Fruit fly (Drosophila melanogaster) whole organism, embryonic: Measurements from ENCODE around the gene CG5225.

ENCODE experiments used
- ATbp ChIP-seq: fragments of 200-800 bp; sonication (Bioruptor generic); optimal IDR thresholded peaks from 2 replicates; lab custom pipeline; 2017; ENCODE audit warnings: missing biosample characterization, mild to moderate bottlenecking, missing genetic modification characterization, missing genetic modification reagents
- Adf1 ChIP-seq: fragments of 200-800 bp; sonication (Bioruptor generic); IDR thresholded peaks from 2 replicates; pipeline ENCODE4 v1.3.6; 2022; ENCODE audit warnings: missing biosample characterization, missing genetic modification characterization
- Aef1 ChIP-seq: fragments of 200-800 bp; sonication (Bioruptor generic); IDR thresholded peaks from 3 replicates; pipeline ENCODE4 v1.3.6; 2022; ENCODE audit warnings: missing biosample characterization, missing genetic modification characterization
- Bdp1 ChIP-seq: fragments of 200-800 bp; sonication (Bioruptor generic); optimal IDR thresholded peaks from 3 replicates; lab custom pipeline; 2016; ENCODE audit warnings: missing biosample characterization, missing genetic modification characterization
- CG10321 ChIP-seq: fragments of 200-800 bp; sonication (Bioruptor generic); IDR thresholded peaks from 2 replicates; pipeline ENCODE4 v1.3.6; 2022; ENCODE audit warnings: missing biosample characterization, missing genetic modification characterization
- CG10543 ChIP-seq: fragments of 200-800 bp; sonication (Bioruptor generic); optimal IDR thresholded peaks from 3 replicates; lab custom pipeline; 2017; ENCODE audit warnings: missing biosample characterization, mild to moderate bottlenecking, missing genetic modification characterization, moderate library complexity
- CG11695 ChIP-seq: fragments of 200-800 bp; sonication (Bioruptor generic); IDR thresholded peaks from 3 replicates; pipeline ENCODE4 v1.3.6; 2022; ENCODE audit warnings: missing biosample characterization, missing genetic modification characterization
- CG12769 ChIP-seq: fragments of 200-800 bp; sonication (Bioruptor generic); optimal IDR thresholded peaks from 2 replicates; lab custom pipeline; 2019; ENCODE audit warnings: missing biosample characterization, mild to moderate bottlenecking, missing genetic modification characterization, moderate library complexity
- CG13894 ChIP-seq: fragments of 200-800 bp; sonication (Bioruptor generic); optimal IDR thresholded peaks from 3 replicates; lab custom pipeline; 2018; ENCODE audit warnings: missing biosample characterization, mild to moderate bottlenecking, missing genetic modification characterization, moderate library complexity
- CG14441 ChIP-seq: fragments of 200-800 bp; sonication (Bioruptor generic); IDR thresholded peaks from 2 replicates; pipeline ENCODE4 v1.3.6; 2022; ENCODE audit warnings: missing biosample characterization, missing genetic modification characterization
- CG14667 ChIP-seq: fragments of 200-800 bp; sonication (Bioruptor generic); IDR thresholded peaks from 2 replicates; pipeline ENCODE4 v1.3.6; 2022; ENCODE audit warnings: missing biosample characterization, missing genetic modification characterization
- CG18011 ChIP-seq: fragments of 200-800 bp; sonication (Bioruptor generic); optimal IDR thresholded peaks from 2 replicates; lab custom pipeline; 2017; ENCODE audit warnings: missing biosample characterization, missing genetic modification characterization, mild to moderate bottlenecking, moderate library complexity, missing genotype
- CG18476 ChIP-seq: fragments of 200-800 bp; sonication (Bioruptor generic); optimal IDR thresholded peaks from 2 replicates; lab custom pipeline; 2016; ENCODE audit warnings: missing biosample characterization, mild to moderate bottlenecking, missing genetic modification characterization
- CG18599 ChIP-seq: fragments of 200-800 bp; sonication (Bioruptor generic); optimal IDR thresholded peaks from 3 replicates; lab custom pipeline; 2017; ENCODE audit warnings: missing biosample characterization, missing genetic modification characterization, mild to moderate bottlenecking, moderate library complexity, missing genetic modification reagents
- CG2199 ChIP-seq: fragments of 200-800 bp; sonication (Bioruptor generic); IDR thresholded peaks from 3 replicates; pipeline ENCODE4 v1.3.6; 2022; ENCODE audit warnings: missing biosample characterization, missing genetic modification characterization
- CG32532 ChIP-seq: fragments of 200-800 bp; sonication (Bioruptor generic); IDR thresholded peaks from 2 replicates; pipeline ENCODE4 v1.3.6; 2022; ENCODE audit warnings: missing biosample characterization, missing genetic modification characterization
- CG3407 ChIP-seq: fragments of 200-800 bp; sonication (Bioruptor generic); optimal IDR thresholded peaks from 2 replicates; lab custom pipeline; 2018; ENCODE audit warnings: missing biosample characterization, mild to moderate bottlenecking, missing genetic modification characterization
- CG34224 ChIP-seq: fragments of 200-800 bp; sonication (Bioruptor generic); IDR thresholded peaks from 3 replicates; pipeline ENCODE4 v1.3.6; 2022; ENCODE audit warnings: missing biosample characterization, missing genetic modification characterization; ENCODE audit not compliant: partially characterized antibody
- CG5245 ChIP-seq: fragments of 200-800 bp; sonication (Bioruptor generic); optimal IDR thresholded peaks from 3 replicates; lab custom pipeline; 2016; ENCODE audit warnings: missing biosample characterization, missing genetic modification characterization
- CG5953 ChIP-seq: fragments of 200-800 bp; sonication (Bioruptor generic); IDR thresholded peaks from 2 replicates; pipeline ENCODE4 v1.3.6; 2022; ENCODE audit warnings: missing biosample characterization, missing genetic modification characterization
- CoRest ChIP-seq: fragments of 200-800 bp; sonication (Bioruptor generic); optimal IDR thresholded peaks from 3 replicates; lab custom pipeline; 2018; ENCODE audit warnings: missing biosample characterization, mild to moderate bottlenecking, missing genetic modification characterization, moderate library complexity
- CrebB ChIP-seq: fragments of 200-800 bp; sonication (Bioruptor generic); optimal IDR thresholded peaks from 3 replicates; lab custom pipeline; 2018; ENCODE audit warnings: missing biosample characterization, mild to moderate bottlenecking, missing genetic modification characterization
- Dbx ChIP-seq: fragments of 200-800 bp; sonication (Bioruptor generic); IDR thresholded peaks from 3 replicates; pipeline ENCODE4 v1.3.6; 2022; ENCODE audit warnings: missing biosample characterization, missing genetic modification characterization
- Deaf1 ChIP-seq: fragments of 200-800 bp; optimal IDR thresholded peaks from 3 replicates; lab custom pipeline; 2019; ENCODE audit warnings: missing biosample characterization, mild to moderate bottlenecking, missing genetic modification characterization, moderate library complexity
- Dip2 ChIP-seq: fragments of 200-800 bp; sonication (Bioruptor generic); IDR thresholded peaks from 2 replicates; pipeline ENCODE4 v1.3.6; 2022; ENCODE audit warnings: missing biosample characterization, missing genetic modification characterization
- Doc2 ChIP-seq: fragments of 200-800 bp; sonication (Bioruptor generic); IDR thresholded peaks from 2 replicates; pipeline ENCODE4 v1.3.6; 2022; ENCODE audit warnings: missing biosample characterization, missing genetic modification characterization
- E2f1 ChIP-seq: fragments of 200-800 bp; sonication (Bioruptor generic); IDR thresholded peaks from 2 replicates; pipeline ENCODE4 v1.3.6; 2022; ENCODE audit warnings: missing biosample characterization, missing genetic modification characterization
- HLH54F ChIP-seq: fragments of 200-800 bp; sonication (Bioruptor generic); optimal IDR thresholded peaks from 3 replicates; lab custom pipeline; 2016; ENCODE audit warnings: missing biosample characterization, missing genetic modification characterization
- HmgZ ChIP-seq: fragments of 200-800 bp; sonication (Bioruptor generic); optimal IDR thresholded peaks from 2 replicates; lab custom pipeline; 2018; ENCODE audit warnings: missing biosample characterization, mild to moderate bottlenecking, missing genetic modification characterization
- PHDP ChIP-seq: fragments of 200-800 bp; sonication (Bioruptor generic); optimal IDR thresholded peaks from 3 replicates; lab custom pipeline; 2018; ENCODE audit warnings: missing biosample characterization, mild to moderate bottlenecking, missing genetic modification characterization, moderate library complexity
- Rfx ChIP-seq: fragments of 200-800 bp; sonication (Bioruptor generic); IDR thresholded peaks from 2 replicates; pipeline ENCODE4 v1.3.6; 2022; ENCODE audit warnings: missing biosample characterization, missing genetic modification characterization
- Sin3A ChIP-seq: fragments of >200 bp; optimal IDR thresholded peaks from 2 replicates; lab custom pipeline; 2018
- ab ChIP-seq: fragments of 200-800 bp; sonication (Bioruptor generic); optimal IDR thresholded peaks from 2 replicates; lab custom pipeline; 2016; ENCODE audit warnings: missing biosample characterization, missing genetic modification characterization
- abd-A ChIP-seq: fragments of 200-800 bp; sonication (Bioruptor generic); optimal IDR thresholded peaks from 3 replicates; lab custom pipeline; 2019; ENCODE audit warnings: missing biosample characterization, mild to moderate bottlenecking, missing genetic modification characterization, moderate library complexity
- bsh ChIP-seq, 2 experiments: fragments of 200-800 bp; sonication (Bioruptor generic); optimal IDR thresholded peaks; 2 replicates each; lab custom pipeline; 2017 to 2018; ENCODE audit warnings: mild to moderate bottlenecking in 2 of 2, missing biosample characterization in 2 of 2, missing genetic modification characterization in 2 of 2, moderate library complexity in 1 of 2
- cad ChIP-seq: fragments of >200 bp; optimal IDR thresholded peaks from 2 replicates; lab custom pipeline; 2017; ENCODE audit warnings: missing biosample characterization, missing genetic modification characterization
- chinmo ChIP-seq: fragments of 200-800 bp; sonication (Bioruptor generic); IDR thresholded peaks from 4 replicates; pipeline ENCODE4 v1.3.6; 2022; ENCODE audit warnings: missing biosample characterization, missing genetic modification characterization; ENCODE audit not compliant: partially characterized antibody
- crc ChIP-seq: fragments of 200-800 bp; sonication (Bioruptor generic); optimal IDR thresholded peaks from 2 replicates; lab custom pipeline; 2016; ENCODE audit warnings: missing biosample characterization, missing genetic modification characterization
- crol ChIP-seq: fragments of 200-800 bp; sonication (Bioruptor generic); IDR thresholded peaks from 2 replicates; pipeline ENCODE4 v1.3.6; 2022; ENCODE audit warnings: missing biosample characterization, missing genetic modification characterization
- cwo ChIP-seq: fragments of 200-800 bp; sonication (Bioruptor generic); optimal IDR thresholded peaks from 3 replicates; lab custom pipeline; 2017; ENCODE audit warnings: missing biosample characterization, missing genetic modification characterization, mild to moderate bottlenecking, moderate library complexity, missing genetic modification reagents
- dmrt99B ChIP-seq: fragments of 200-800 bp; sonication (Bioruptor generic); optimal IDR thresholded peaks from 2 replicates; lab custom pipeline; 2018; ENCODE audit warnings: missing biosample characterization, mild to moderate bottlenecking, missing genetic modification characterization, moderate library complexity
- lab ChIP-seq: fragments of 200-800 bp; sonication (Bioruptor generic); optimal IDR thresholded peaks from 3 replicates; lab custom pipeline; 2017; ENCODE audit warnings: missing biosample characterization, missing genetic modification characterization, mild to moderate bottlenecking, moderate library complexity, missing genetic modification reagents
- nom ChIP-seq: fragments of 200-800 bp; sonication (Bioruptor generic); optimal IDR thresholded peaks from 2 replicates; lab custom pipeline; 2017; ENCODE audit warnings: missing biosample characterization, missing genetic modification characterization, mild to moderate bottlenecking, moderate library complexity, missing genetic modification reagents
- pfk ChIP-seq: fragments of 200-800 bp; sonication (Bioruptor generic); optimal IDR thresholded peaks from 2 replicates; lab custom pipeline; 2018; ENCODE audit warnings: missing biosample characterization, mild to moderate bottlenecking, missing genetic modification characterization, moderate library complexity
- sqz ChIP-seq: fragments of 200-800 bp; sonication (Bioruptor generic); optimal IDR thresholded peaks from 3 replicates; lab custom pipeline; 2018; ENCODE audit warnings: missing biosample characterization, mild to moderate bottlenecking, missing genetic modification characterization
- sug ChIP-seq: fragments of 200-800 bp; optimal IDR thresholded peaks from 2 replicates; lab custom pipeline; 2019; ENCODE audit warnings: missing biosample characterization, mild to moderate bottlenecking, missing genetic modification characterization, moderate library complexity
- zfh2 ChIP-seq: fragments of 200-800 bp; sonication (Bioruptor generic); optimal IDR thresholded peaks from 2 replicates; lab custom pipeline; 2016; ENCODE audit warnings: missing biosample characterization, missing genetic modification characterization

The CG5225 gene

dm6 chr3R:17061736-17062371, 33.4 kb downstream of the CG5225 start (continued):
- TF ChIP-seq CG3407 (GFP tag; lab: Kevin White, UChicago): no peak
- TF ChIP-seq dmrt99B (tag; lab: Kevin White, UChicago): no peak
- TF ChIP-seq, all 482 proteins: peak for 14

- TF ChIP-seq nom (peak; percentile 28), CG2199 (0 out of 3 replicates have a peak, but pooled peaks have one; percentile 12), lab (GFP tag; lab: Kevin White, UChicago) (peak; percentile 0), Rfx (GFP tag; lab: Robert Waterston, UW) (0 out of 2 replicates have a peak, but pooled peaks have one; percentile 4), bsh (GFP tag; optimal IDR thresholded peaks at IDR 0.05; lab: Kevin White, UChicago) (no peak), CG13894 (tag; lab: Kevin White, UChicago) (peak; percentile 39), CG32532 (GFP tag; lab: Robert Waterston, UW) (peak; percentile 36; the same call in 1 of the 2 replicates), HmgZ (tag; lab: Kevin White, UChicago) (no peak), Deaf1 (tag; lab: Kevin White, UChicago) (peak; percentile 31), CG34224 (GFP tag; lab: Robert Waterston, UW) (0 out of 3 replicates have a peak, but pooled peaks have one; percentile 25), Adf1 (GFP tag; lab: Robert Waterston, UW) (peak; percentile 29; the same call in 1 of the 2 replicates), chinmo (GFP tag; lab: Robert Waterston, UW) (peak; percentile 78; the same call in 2 of the 4 replicates), cwo (GFP tag; lab: Kevin White, UChicago) (peak; percentile 3), ATbp (GFP tag; lab: Kevin White, UChicago) (no peak), PHDP (no peak), sqz (peak; percentile 67), abd-A (peak; percentile 15), ab (GFP tag; lab: Kevin White, UChicago) (no peak), CG10543 (GFP tag; lab: Kevin White, UChicago) (peak; percentile 64), pfk (GFP tag; lab: Kevin White, UChicago) (peak; percentile 21)
Observed at dm6 chr3R:17062705-17063104, 34.2 kb downstream of the CG5225 start.

- no peak for TF ChIP-seq HLH54F (GFP tag; lab: Kevin White, UChicago)
- TF ChIP-seq CoRest: no peak
- no peak for TF ChIP-seq CG14441 (GFP tag; lab: Robert Waterston, UW)
- no peak for TF ChIP-seq CG18599
- no peak for TF ChIP-seq Aef1 (GFP tag; lab: Robert Waterston, UW)
- no peak for TF ChIP-seq CG18476 (GFP tag; lab: Kevin White, UChicago)
- no peak for TF ChIP-seq crc (GFP tag; lab: Kevin White, UChicago)
- TF ChIP-seq Dip2: no peak
- no peak for TF ChIP-seq Doc2 (GFP tag; lab: Robert Waterston, UW)
- peak; percentile 13 for TF ChIP-seq abd-A
- 0 out of 2 replicates have a peak, but pooled peaks have one; percentile 15 for TF ChIP-seq crol (GFP tag; lab: Robert Waterston, UW)
- no peak for TF ChIP-seq CG10321 (GFP tag; lab: Robert Waterston, UW)
- no peak for TF ChIP-seq CrebB
- 0 out of 3 replicates have a peak, but pooled peaks have one; percentile 7 for TF ChIP-seq Dbx
- TF ChIP-seq CG11695: no peak
- TF ChIP-seq CG14667: no peak
- no peak for TF ChIP-seq CG5245 (GFP tag; lab: Kevin White, UChicago)
- TF ChIP-seq E2f1 (GFP tag; lab: Robert Waterston, UW): no peak
- peak; percentile 62 for TF ChIP-seq CG12769
- TF ChIP-seq CG5953 (GFP tag; lab: Robert Waterston, UW): no peak
- no peak for TF ChIP-seq Sin3A (lab: Kevin White, UChicago)
- no peak for TF ChIP-seq cad
- no peak for TF ChIP-seq zfh2 (GFP tag; lab: Kevin White, UChicago)
- TF ChIP-seq sug: peak; percentile 59
- no peak for TF ChIP-seq CG18011
- no peak for TF ChIP-seq Bdp1
Observed at dm6 chr3R:17063763-17064162, 35.3 kb downstream of the CG5225 start.
